Worm (Caenorhabditis elegans) whole organism, L4 larva: ENCODE results near the gene R08C7.8.

ENCODE experiments used
- F10B5.3 ChIP-seq: sonication (generic microtip); optimal IDR thresholded peaks from 2 replicates; lab custom pipeline; 2016; ENCODE audit warnings: mild to moderate bottlenecking, missing genetic modification characterization, missing compliant biosample characterization
- F26F4.8 ChIP-seq: fragments of 200-800 bp; sonication (Bioruptor generic); conservative IDR thresholded peaks from 2 replicates; pipeline ENCODE4 v1.3.6; 2022; ENCODE audit warnings: missing genetic modification characterization, missing compliant biosample characterization
- F37D6.2 ChIP-seq: sonication (generic microtip); optimal IDR thresholded peaks from 2 replicates; lab custom pipeline; 2016; ENCODE audit warnings: mild to moderate bottlenecking, missing genetic modification characterization, missing compliant biosample characterization
- F49E8.2 ChIP-seq: sonication (generic microtip); optimal IDR thresholded peaks from 2 replicates; lab custom pipeline; 2016; ENCODE audit warnings: missing compliant biosample characterization, mild to moderate bottlenecking, missing genetic modification characterization, borderline replicate concordance
- T26A8.4 ChIP-seq: fragments of 200-800 bp; sonication (Bioruptor generic); IDR thresholded peaks from 2 replicates; pipeline ENCODE4 v1.3.6; 2022; ENCODE audit warnings: missing genetic modification characterization, missing compliant biosample characterization
- Y48G9A.11 ChIP-seq: fragments of 200-800 bp; sonication (Bioruptor generic); IDR thresholded peaks from 2 replicates; pipeline ENCODE4 v1.3.6; 2022; ENCODE audit warnings: missing genetic modification reagents, missing genetic modification characterization, missing compliant biosample characterization
- Y5F2A.4 ChIP-seq: fragments of 200-800 bp; sonication (Bioruptor generic); optimal IDR thresholded peaks from 2 replicates; lab custom pipeline; 2018; ENCODE audit warnings: mild to moderate bottlenecking, missing genetic modification characterization, missing compliant biosample characterization
- Y75B8A.6 ChIP-seq: fragments of 200-800 bp; sonication (Bioruptor generic); IDR thresholded peaks from 2 replicates; pipeline ENCODE4 v1.3.6; 2022; ENCODE audit warnings: missing genetic modification reagents, missing genetic modification characterization, missing compliant biosample characterization
- aha-1 ChIP-seq: fragments of 150-350 bp; peaks from one replicate; lab custom pipeline; 2014; ENCODE audit warnings: missing biosample characterization, missing genetic modification characterization
- daf-19 ChIP-seq: fragments of 200-800 bp; sonication (Bioruptor generic); conservative IDR thresholded peaks from 2 replicates; pipeline ENCODE4 v1.3.6; 2022; ENCODE audit warnings: missing genetic modification characterization, missing compliant biosample characterization
- dmd-6 ChIP-seq: fragments of 200-800 bp; sonication (Bioruptor generic); IDR thresholded peaks from 2 replicates; pipeline ENCODE4 v1.3.6; 2022; ENCODE audit warnings: missing genetic modification reagents, missing genetic modification characterization, missing compliant biosample characterization
- dpl-1 ChIP-seq: fragments of 150-350 bp; optimal IDR thresholded peaks from 2 replicates; lab custom pipeline; 2014; ENCODE audit warnings: missing biosample characterization, missing genetic modification reagents, missing genetic modification characterization
- dve-1 ChIP-seq: sonication (generic microtip); optimal IDR thresholded peaks from 2 replicates; lab custom pipeline; 2017; ENCODE audit warnings: antibody characterized with exemption, mild to moderate bottlenecking, missing genetic modification characterization, missing compliant biosample characterization; ENCODE audit not compliant: insufficient read depth
- egl-27 ChIP-seq: sonication (generic microtip); optimal IDR thresholded peaks from 3 replicates; lab custom pipeline; 2017; ENCODE audit warnings: missing biosample characterization, missing genetic modification reagents, missing genetic modification characterization
- fos-1 ChIP-seq: fragments of 150-350 bp; optimal IDR thresholded peaks from 2 replicates; lab custom pipeline; 2014; ENCODE audit warnings: missing biosample characterization, missing genetic modification characterization
- gei-8 ChIP-seq: fragments of 200-800 bp; sonication (Bioruptor generic); optimal IDR thresholded peaks from 2 replicates; lab custom pipeline; 2018; ENCODE audit warnings: mild to moderate bottlenecking, missing genetic modification characterization, missing compliant biosample characterization
- hif-1 ChIP-seq, 2 experiments: sonication (generic microtip); optimal IDR thresholded peaks; 2 replicates each; lab custom pipeline; 2016 to 2017; ENCODE audit warnings: missing compliant biosample characterization in 2 of 2, missing genetic modification characterization in 2 of 2, missing genetic modification reagents in 2 of 2, missing genotype in 2 of 2, mild to moderate bottlenecking in 1 of 2
- hlh-11 ChIP-seq: fragments of 200-800 bp; sonication (Bioruptor generic); optimal IDR thresholded peaks from 2 replicates; lab custom pipeline; 2018; ENCODE audit warnings: mild to moderate bottlenecking, missing genetic modification characterization, missing compliant biosample characterization
- hlh-30 ChIP-seq: sonication (generic microtip); optimal IDR thresholded peaks from 2 replicates; lab custom pipeline; 2017; ENCODE audit warnings: antibody characterized with exemption, mild to moderate bottlenecking, missing genetic modification characterization, missing compliant biosample characterization; ENCODE audit not compliant: insufficient read depth
- hmg-1.1 ChIP-seq: fragments of 200-800 bp; sonication (Bioruptor generic); IDR thresholded peaks from 2 replicates; pipeline ENCODE4 v1.3.6; 2022; ENCODE audit warnings: missing genetic modification reagents, missing genetic modification characterization, missing compliant biosample characterization
- lin-1 ChIP-seq: fragments of 200-800 bp; sonication (Bioruptor generic); IDR thresholded peaks from 2 replicates; pipeline ENCODE4 v1.3.6; 2022; ENCODE audit warnings: missing genetic modification reagents, missing genetic modification characterization, missing compliant biosample characterization
- lin-13 ChIP-seq: fragments of 150-350 bp; optimal IDR thresholded peaks from 2 replicates; lab custom pipeline; 2014; ENCODE audit warnings: missing biosample characterization, missing genetic modification reagents, missing genetic modification characterization
- lin-38 ChIP-seq: fragments of 200-800 bp; sonication (Bioruptor generic); IDR thresholded peaks from 2 replicates; pipeline ENCODE4 v1.3.6; 2022; ENCODE audit warnings: missing genetic modification reagents, missing genetic modification characterization, missing compliant biosample characterization
- lir-3 ChIP-seq: sonication (generic microtip); optimal IDR thresholded peaks from 2 replicates; lab custom pipeline; 2016; ENCODE audit warnings: mild to moderate bottlenecking, missing genetic modification characterization, missing compliant biosample characterization
- madf-9 ChIP-seq: fragments of 200-800 bp; sonication (Bioruptor generic); conservative IDR thresholded peaks from 2 replicates; pipeline ENCODE4 v1.3.6; 2022; ENCODE audit warnings: missing genetic modification reagents, missing genetic modification characterization, missing compliant biosample characterization
- mdt-29 ChIP-seq: fragments of 200-800 bp; sonication (Bioruptor generic); IDR thresholded peaks from 2 replicates; pipeline ENCODE4 v1.3.6; 2022; ENCODE audit warnings: missing genetic modification reagents, missing genetic modification characterization, missing compliant biosample characterization
- mes-2 ChIP-seq: sonication (generic microtip); optimal IDR thresholded peaks from 2 replicates; lab custom pipeline; 2016; ENCODE audit warnings: missing genotype, mild to moderate bottlenecking, missing genetic modification characterization, missing compliant biosample characterization; ENCODE audit not compliant: poor library complexity, severe bottlenecking
- nhr-10 ChIP-seq: fragments of 150-350 bp; optimal IDR thresholded peaks from 2 replicates; lab custom pipeline; 2014; ENCODE audit warnings: missing biosample characterization, missing genetic modification characterization
- nhr-111 ChIP-seq: fragments of 200-800 bp; sonication (Bioruptor generic); optimal IDR thresholded peaks from 2 replicates; lab custom pipeline; 2018; ENCODE audit warnings: mild to moderate bottlenecking, missing genetic modification characterization, missing compliant biosample characterization
- nhr-25 ChIP-seq: sonication (generic microtip); optimal IDR thresholded peaks from 2 replicates; lab custom pipeline; 2017; ENCODE audit warnings: missing genetic modification characterization, mild to moderate bottlenecking, missing compliant biosample characterization, antibody characterized with exemption, moderate library complexity, borderline replicate concordance; ENCODE audit not compliant: insufficient read depth
- nhr-41 ChIP-seq: fragments of 200-800 bp; sonication (Bioruptor generic); IDR thresholded peaks from 2 replicates; pipeline ENCODE4 v1.3.6; 2022; ENCODE audit warnings: missing genetic modification reagents, missing genetic modification characterization, missing compliant biosample characterization
- nhr-42 ChIP-seq: fragments of 200-800 bp; sonication (Bioruptor generic); IDR thresholded peaks from 2 replicates; pipeline ENCODE4 v1.3.6; 2022; ENCODE audit warnings: missing genetic modification characterization, missing compliant biosample characterization
- nhr-6 ChIP-seq: fragments of 150-350 bp; optimal IDR thresholded peaks from 2 replicates; lab custom pipeline; 2014; ENCODE audit warnings: missing biosample characterization, missing genetic modification characterization
- saeg-2 ChIP-seq: fragments of 200-800 bp; sonication (Bioruptor generic); IDR thresholded peaks from 2 replicates; pipeline ENCODE4 v1.3.6; 2022; ENCODE audit warnings: missing genetic modification reagents, missing genetic modification characterization, missing compliant biosample characterization
- sdz-12 ChIP-seq: fragments of 200-800 bp; sonication (Bioruptor generic); optimal IDR thresholded peaks from 2 replicates; lab custom pipeline; 2018; ENCODE audit warnings: mild to moderate bottlenecking, missing genetic modification characterization, missing compliant biosample characterization
- set-16 ChIP-seq: fragments of 200-800 bp; sonication (Bioruptor generic); IDR thresholded peaks from 2 replicates; pipeline ENCODE4 v1.3.6; 2022; ENCODE audit warnings: missing genetic modification reagents, missing genetic modification characterization, missing compliant biosample characterization
- skn-1 ChIP-seq: fragments of 150-350 bp; optimal IDR thresholded peaks from 2 replicates; lab custom pipeline; 2014; ENCODE audit warnings: missing biosample characterization, missing genetic modification characterization
- snpc-1.2 ChIP-seq: fragments of 200-800 bp; sonication (Bioruptor generic); IDR thresholded peaks from 2 replicates; pipeline ENCODE4 v1.3.6; 2022; ENCODE audit warnings: missing genetic modification reagents, missing genetic modification characterization, missing compliant biosample characterization
- snpc-4 ChIP-seq: fragments of 150-350 bp; optimal IDR thresholded peaks from 2 replicates; lab custom pipeline; 2014; ENCODE audit warnings: missing biosample characterization, missing genetic modification characterization
- spr-1 ChIP-seq: sonication (generic microtip); optimal IDR thresholded peaks from 2 replicates; lab custom pipeline; 2016; ENCODE audit warnings: mild to moderate bottlenecking, missing genetic modification characterization, missing compliant biosample characterization
- unc-130 ChIP-seq: sonication (generic microtip); optimal IDR thresholded peaks from 2 replicates; lab custom pipeline; 2016; ENCODE audit warnings: missing genetic modification reagents, missing genetic modification characterization, missing compliant biosample characterization
- unc-39 ChIP-seq: sonication (generic microtip); optimal IDR thresholded peaks from 2 replicates; lab custom pipeline; 2017; ENCODE audit warnings: missing biosample characterization, missing genetic modification characterization
- unc-62 ChIP-seq, 3 experiments: fragments of 150-350 bp in 1 of 3; sonication (generic microtip); optimal IDR thresholded peaks in 2 of 3; peaks in 1 of 3; 1 replicate in 1 of 3; 2 replicates in 2 of 3; lab custom pipeline; 2014 to 2017; ENCODE audit warnings: missing biosample characterization in 3 of 3, missing genetic modification characterization in 3 of 3, missing genetic modification reagents in 3 of 3, missing genotype in 1 of 3
- vab-7 ChIP-seq: fragments of 200-800 bp; sonication (Bioruptor generic); IDR thresholded peaks from 2 replicates; pipeline ENCODE4 v1.3.6; 2022; ENCODE audit warnings: missing genetic modification reagents, missing genetic modification characterization, missing compliant biosample characterization

Gene R08C7.8

ce11 chrIV:4395555-4395954 is 38.8 kb downstream of the R08C7.8 start:
- TF ChIP-seq dpl-1 (GFP tag; lab: Kevin White, UChicago), result no peak
- peak; percentile 91 for TF ChIP-seq aha-1 (tag; lab: Kevin White, UChicago)

- TF ChIP-seq unc-62 (GFP tag; optimal IDR thresholded peaks at IDR 0.05 in 1 of 2; lab: Kevin White, UChicago) (peak in 1 of 2 experiments; percentile 88), unc-62 (tag; optimal IDR thresholded peaks at IDR 0.05; lab: Kevin White, UChicago) (no peak), set-16 (GFP tag; lab: Robert Waterston, UW) (peak; percentile 30; the same call in 1 of the 2 replicates), saeg-2 (GFP tag; lab: Robert Waterston, UW) (no peak), mes-2 (tag; lab: Kevin White, UChicago) (peak; percentile 1), hlh-30 (tag; lab: Kevin White, UChicago) (no peak), hlh-11 (tag; lab: Kevin White, UChicago) (peak; percentile 16), dve-1 (tag; lab: Kevin White, UChicago) (no peak), nhr-6 (tag; lab: Kevin White, UChicago) (no peak), skn-1 (no peak), dmd-6 (GFP tag; lab: Robert Waterston, UW) (peak; percentile 65)
- TF ChIP-seq, all 104 proteins: peak for 5
Measured at ce11 chrIV:4393942-4394460, 40.3 kb downstream of the R08C7.8 start, which contains the start of gene ell-1. Gene ell-1 (plus strand): TSS chrIV:4394410.

- TF ChIP-seq T26A8.4 (no peak), F49E8.2 (tag; lab: Kevin White, UChicago) (peak; percentile 74), lir-3 (tag; lab: Kevin White, UChicago) (no peak), daf-19 (GFP tag; lab: Robert Waterston, UW) (no peak), Y48G9A.11 (GFP tag; lab: Robert Waterston, UW) (peak; percentile 53; the same call in 1 of the 2 replicates), F37D6.2 (tag; lab: Kevin White, UChicago) (no peak), snpc-1.2 (peak; percentile 66; the same call in 1 of the 2 replicates), unc-130 (GFP tag; lab: Kevin White, UChicago) (peak; percentile 22), egl-27 (tag; lab: Kevin White, UChicago) (no peak), lin-13 (no peak), F10B5.3 (no peak), lin-38 (GFP tag; lab: Robert Waterston, UW) (peak; percentile 73)
Measured at ce11 chrIV:4393488-4393887, 40.9 kb downstream of the R08C7.8 start.

ce11 chrIV:4390438-4390894 is 43.9 kb downstream of the R08C7.8 start, which contains the start of the genes rpl-7A and set-21:
Gene rpl-7A (minus strand): TSS chrIV:4390590.
Gene set-21 (plus strand): TSS chrIV:4390844.
- peak; percentile 95 for TF ChIP-seq lin-1 (GFP tag; lab: Robert Waterston, UW)
- TF ChIP-seq gei-8, result no peak
- TF ChIP-seq snpc-4, result no peak
- TF ChIP-seq nhr-111 (GFP tag; lab: Kevin White, UChicago), result no peak
- peak; percentile 90 for TF ChIP-seq mdt-29
- peak; percentile 97 for TF ChIP-seq nhr-42
- peak; percentile 63 to 90 for TF ChIP-seq hif-1 (tag; optimal IDR thresholded peaks at IDR 0.05; lab: Kevin White, UChicago)
- peak; percentile 95 for TF ChIP-seq madf-9 (GFP tag; lab: Robert Waterston, UW)
- TF ChIP-seq vab-7 (GFP tag; lab: Robert Waterston, UW), result peak; percentile 93
- TF ChIP-seq unc-39, result no peak
- peak; percentile 99 for TF ChIP-seq T26A8.4
- peak; percentile 98 for TF ChIP-seq aha-1 (tag; lab: Kevin White, UChicago)
- TF ChIP-seq spr-1 (tag; lab: Kevin White, UChicago), result peak; percentile 92
- TF ChIP-seq nhr-10 (tag; lab: Kevin White, UChicago), result no peak
- peak; percentile 95 for TF ChIP-seq Y75B8A.6 (GFP tag; lab: Robert Waterston, UW)
- TF ChIP-seq sdz-12, result peak; percentile 53
- TF ChIP-seq hmg-1.1 (GFP tag; lab: Robert Waterston, UW), result peak; percentile 98
- peak; percentile 40 for TF ChIP-seq fos-1
- TF ChIP-seq Y5F2A.4 (GFP tag; lab: Kevin White, UChicago), result peak; percentile 80
- peak; percentile 81 for TF ChIP-seq lin-13
- TF ChIP-seq nhr-41 (GFP tag; lab: Robert Waterston, UW), result peak; percentile 94
- no peak for TF ChIP-seq F26F4.8 (GFP tag; lab: Robert Waterston, UW)
- peak; percentile 93 for TF ChIP-seq nhr-25 (tag; lab: Kevin White, UChicago)
